Fruit fly (Drosophila melanogaster) whole organism, embryonic: ENCODE measurements around the gene sob.

Experiments
- ATbp ChIP-seq: fragments of 200-800 bp; sonication (Bioruptor generic); optimal IDR thresholded peaks from 2 replicates; lab custom pipeline; 2017; ENCODE audit warnings: missing biosample characterization, mild to moderate bottlenecking, missing genetic modification characterization, missing genetic modification reagents
- CG11696 ChIP-seq: fragments of 200-800 bp; sonication (Bioruptor generic); IDR thresholded peaks from 2 replicates; pipeline ENCODE4 v1.3.6; 2022; ENCODE audit warnings: missing biosample characterization, missing genetic modification characterization
- CG12391 ChIP-seq: fragments of 200-800 bp; sonication (Bioruptor generic); optimal IDR thresholded peaks from 3 replicates; lab custom pipeline; 2018; ENCODE audit warnings: missing biosample characterization, mild to moderate bottlenecking, missing genetic modification characterization, moderate library complexity
- CG12769 ChIP-seq: fragments of 200-800 bp; sonication (Bioruptor generic); optimal IDR thresholded peaks from 2 replicates; lab custom pipeline; 2019; ENCODE audit warnings: missing biosample characterization, mild to moderate bottlenecking, missing genetic modification characterization, moderate library complexity
- CG16779 ChIP-seq: fragments of 200-800 bp; sonication (Bioruptor generic); IDR thresholded peaks from 2 replicates; pipeline ENCODE4 v1.3.6; 2022; ENCODE audit warnings: missing biosample characterization, missing genetic modification characterization
- CG17385 ChIP-seq: fragments of 200-800 bp; sonication (Bioruptor generic); optimal IDR thresholded peaks from 3 replicates; lab custom pipeline; 2018; ENCODE audit warnings: missing biosample characterization, mild to moderate bottlenecking, missing genetic modification characterization
- CG2129 ChIP-seq: fragments of 200-800 bp; sonication (Bioruptor generic); IDR thresholded peaks from 2 replicates; pipeline ENCODE4 v1.3.6; 2022; ENCODE audit warnings: missing biosample characterization, missing genetic modification characterization; ENCODE audit not compliant: partially characterized antibody
- CG3065 ChIP-seq: fragments of 200-800 bp; sonication (Bioruptor generic); optimal IDR thresholded peaks from 2 replicates; lab custom pipeline; 2016; ENCODE audit warnings: missing biosample characterization, missing genetic modification characterization
- CG31441 ChIP-seq: fragments of 200-800 bp; sonication (Bioruptor generic); IDR thresholded peaks from 2 replicates; pipeline ENCODE4 v1.3.6; 2022; ENCODE audit warnings: missing biosample characterization, missing genetic modification characterization
- CG32532 ChIP-seq: fragments of 200-800 bp; sonication (Bioruptor generic); IDR thresholded peaks from 2 replicates; pipeline ENCODE4 v1.3.6; 2022; ENCODE audit warnings: missing biosample characterization, missing genetic modification characterization
- CG3407 ChIP-seq: fragments of 200-800 bp; sonication (Bioruptor generic); optimal IDR thresholded peaks from 2 replicates; lab custom pipeline; 2018; ENCODE audit warnings: missing biosample characterization, mild to moderate bottlenecking, missing genetic modification characterization
- CG7357 ChIP-seq: fragments of 200-800 bp; sonication (Bioruptor generic); IDR thresholded peaks from 3 replicates; pipeline ENCODE4 v1.3.6; 2022; ENCODE audit warnings: missing biosample characterization, missing genetic modification characterization
- CG8388 ChIP-seq: fragments of 200-800 bp; sonication (Bioruptor generic); optimal IDR thresholded peaks from 2 replicates; lab custom pipeline; 2019; ENCODE audit warnings: missing biosample characterization, mild to moderate bottlenecking, missing genetic modification characterization, moderate library complexity
- CG9215 ChIP-seq: fragments of 200-800 bp; sonication (Bioruptor generic); IDR thresholded peaks from 2 replicates; pipeline ENCODE4 v1.3.6; 2022; ENCODE audit warnings: missing biosample characterization, missing genetic modification characterization
- Dip2 ChIP-seq: fragments of 200-800 bp; sonication (Bioruptor generic); IDR thresholded peaks from 2 replicates; pipeline ENCODE4 v1.3.6; 2022; ENCODE audit warnings: missing biosample characterization, missing genetic modification characterization
- ERR ChIP-seq: fragments of 200-800 bp; sonication (Bioruptor generic); optimal IDR thresholded peaks from 2 replicates; lab custom pipeline; 2016; ENCODE audit warnings: missing biosample characterization, missing genetic modification characterization
- H15 ChIP-seq: fragments of 200-800 bp; sonication (Bioruptor generic); IDR thresholded peaks from 3 replicates; pipeline ENCODE4 v1.3.6; 2022; ENCODE audit warnings: missing biosample characterization, missing genetic modification characterization
- HLH4C ChIP-seq: fragments of 200-800 bp; sonication (Bioruptor generic); IDR thresholded peaks from 3 replicates; pipeline ENCODE4 v1.3.6; 2022; ENCODE audit warnings: missing biosample characterization, missing genetic modification characterization; ENCODE audit not compliant: partially characterized antibody
- Hmx ChIP-seq: fragments of 200-800 bp; sonication (Bioruptor generic); optimal IDR thresholded peaks from 2 replicates; lab custom pipeline; 2016; ENCODE audit warnings: missing biosample characterization, missing genetic modification characterization
- Mad ChIP-seq: fragments of 200-800 bp; sonication (Bioruptor generic); optimal IDR thresholded peaks from 2 replicates; lab custom pipeline; 2016; ENCODE audit warnings: missing biosample characterization, missing genetic modification characterization
- Opbp ChIP-seq: fragments of 200-800 bp; sonication (Bioruptor generic); IDR thresholded peaks from 3 replicates; pipeline ENCODE4 v1.3.6; 2022; ENCODE audit warnings: missing biosample characterization, missing genetic modification characterization; ENCODE audit not compliant: partially characterized antibody
- Poxn ChIP-seq: fragments of 200-800 bp; sonication (Bioruptor generic); IDR thresholded peaks from 2 replicates; pipeline ENCODE4 v1.3.6; 2022; ENCODE audit warnings: missing biosample characterization, missing genetic modification characterization
- Ssrp ChIP-seq: fragments of 200-800 bp; sonication (Bioruptor generic); optimal IDR thresholded peaks from 2 replicates; lab custom pipeline; 2018; ENCODE audit warnings: missing biosample characterization, mild to moderate bottlenecking, missing genetic modification characterization, moderate library complexity
- Stat92E ChIP-seq, 3 experiments: fragments of >200 bp in 2 of 3; fragments of 200-800 bp in 1 of 3; sonication (Bioruptor generic) in 1 of 3; optimal IDR thresholded peaks; 2 replicates each; lab custom pipeline; 2017 to 2019; ENCODE audit warnings: missing biosample characterization in 3 of 3, missing genetic modification characterization in 3 of 3, mild to moderate bottlenecking in 1 of 3, moderate library complexity in 1 of 3
- ab ChIP-seq: fragments of 200-800 bp; sonication (Bioruptor generic); optimal IDR thresholded peaks from 2 replicates; lab custom pipeline; 2016; ENCODE audit warnings: missing biosample characterization, missing genetic modification characterization
- ato ChIP-seq: fragments of 200-800 bp; sonication (Bioruptor generic); IDR thresholded peaks from 2 replicates; pipeline ENCODE4 v1.3.6; 2022; ENCODE audit warnings: missing biosample characterization, missing genetic modification characterization; ENCODE audit not compliant: partially characterized antibody
- bsh ChIP-seq, 2 experiments: fragments of 200-800 bp; sonication (Bioruptor generic); optimal IDR thresholded peaks; 2 replicates each; lab custom pipeline; 2017 to 2018; ENCODE audit warnings: mild to moderate bottlenecking in 2 of 2, missing biosample characterization in 2 of 2, missing genetic modification characterization in 2 of 2, moderate library complexity in 1 of 2
- caup ChIP-seq: fragments of 200-800 bp; sonication (Bioruptor generic); optimal IDR thresholded peaks from 3 replicates; lab custom pipeline; 2017; ENCODE audit warnings: missing biosample characterization, mild to moderate bottlenecking, missing genetic modification characterization, moderate library complexity; ENCODE audit not compliant: severe bottlenecking
- cg ChIP-seq: fragments of 200-800 bp; sonication (Bioruptor generic); optimal IDR thresholded peaks from 3 replicates; lab custom pipeline; 2019; ENCODE audit warnings: missing biosample characterization, mild to moderate bottlenecking, missing genetic modification characterization, moderate library complexity
- chinmo ChIP-seq: fragments of 200-800 bp; sonication (Bioruptor generic); IDR thresholded peaks from 4 replicates; pipeline ENCODE4 v1.3.6; 2022; ENCODE audit warnings: missing biosample characterization, missing genetic modification characterization; ENCODE audit not compliant: partially characterized antibody
- emc ChIP-seq: fragments of 200-800 bp; sonication (Bioruptor generic); optimal IDR thresholded peaks from 2 replicates; lab custom pipeline; 2016; ENCODE audit warnings: missing biosample characterization, missing genetic modification characterization
- fd3F ChIP-seq: fragments of 200-800 bp; sonication (Bioruptor generic); optimal IDR thresholded peaks from 2 replicates; lab custom pipeline; 2018; ENCODE audit warnings: missing biosample characterization, mild to moderate bottlenecking, missing genetic modification characterization, moderate library complexity
- gcm ChIP-seq: fragments of 200-800 bp; sonication (Bioruptor generic); optimal IDR thresholded peaks from 2 replicates; lab custom pipeline; 2019; ENCODE audit warnings: missing biosample characterization, mild to moderate bottlenecking, missing genetic modification characterization, moderate library complexity
- hkb ChIP-seq, 2 experiments: fragments of 200-800 bp in 1 of 2; fragments of >200 bp in 1 of 2; sonication (Bioruptor generic) in 1 of 2; IDR thresholded peaks in 1 of 2; optimal IDR thresholded peaks in 1 of 2; 2 replicates each; pipeline versions ENCODE4 v1.3.6 to Lab custom; 2017 to 2022; ENCODE audit warnings: missing biosample characterization in 1 of 2, missing genetic modification characterization in 1 of 2
- inv ChIP-seq: fragments of 200-800 bp; sonication (Bioruptor generic); IDR thresholded peaks from 2 replicates; pipeline ENCODE4 v1.3.6; 2022; ENCODE audit warnings: missing biosample characterization, missing genetic modification characterization; ENCODE audit not compliant: partially characterized antibody
- mirr ChIP-seq: fragments of 200-800 bp; sonication (Bioruptor generic); optimal IDR thresholded peaks from 3 replicates; lab custom pipeline; 2018; ENCODE audit warnings: missing biosample characterization, mild to moderate bottlenecking, missing genetic modification characterization
- nom ChIP-seq: fragments of 200-800 bp; sonication (Bioruptor generic); optimal IDR thresholded peaks from 2 replicates; lab custom pipeline; 2017; ENCODE audit warnings: missing biosample characterization, missing genetic modification characterization, mild to moderate bottlenecking, moderate library complexity, missing genetic modification reagents
- org-1 ChIP-seq: fragments of 200-800 bp; sonication (Bioruptor generic); optimal IDR thresholded peaks from 2 replicates; lab custom pipeline; 2017; ENCODE audit warnings: missing biosample characterization, missing genetic modification characterization
- pan ChIP-seq, 4 experiments: fragments of >200 bp in 3 of 4; fragments of 200-800 bp in 1 of 4; sonication (Bioruptor generic) in 1 of 4; optimal IDR thresholded peaks in 3 of 4; IDR thresholded peaks in 1 of 4; 2 replicates each; pipeline versions ENCODE4 v1.3.6 to Lab custom; 2017 to 2022; ENCODE audit warnings: missing biosample characterization in 2 of 4, missing genetic modification characterization in 2 of 4, mixed read lengths in 1 of 4
- repo ChIP-seq: fragments of 200-800 bp; sonication (Bioruptor generic); optimal IDR thresholded peaks from 2 replicates; lab custom pipeline; 2016; ENCODE audit warnings: missing biosample characterization, missing genetic modification characterization
- ro ChIP-seq: fragments of 200-800 bp; sonication (Bioruptor generic); IDR thresholded peaks from 2 replicates; pipeline ENCODE4 v1.3.6; 2022; ENCODE audit warnings: missing biosample characterization, missing genetic modification characterization
- sens ChIP-seq: fragments of 200-800 bp; sonication (Bioruptor generic); peaks from one replicate; lab custom pipeline; 2016; ENCODE audit warnings: missing biosample characterization, missing genetic modification characterization
- sens-2 ChIP-seq: fragments of 200-800 bp; sonication (Bioruptor generic); IDR thresholded peaks from 2 replicates; pipeline ENCODE4 v1.3.6; 2022; ENCODE audit warnings: missing biosample characterization, missing genetic modification characterization
- slou ChIP-seq: fragments of 200-800 bp; sonication (Bioruptor generic); optimal IDR thresholded peaks from 3 replicates; lab custom pipeline; 2016; ENCODE audit warnings: missing biosample characterization, missing genetic modification characterization
- sna ChIP-seq: fragments of 200-800 bp; sonication (Bioruptor generic); IDR thresholded peaks from 2 replicates; pipeline ENCODE4 v1.3.6; 2022; ENCODE audit warnings: missing biosample characterization, missing genetic modification characterization; ENCODE audit not compliant: partially characterized antibody
- toy ChIP-seq: fragments of 200-800 bp; sonication (Bioruptor generic); IDR thresholded peaks from 2 replicates; pipeline ENCODE4 v1.3.6; 2022; ENCODE audit warnings: missing biosample characterization, missing genetic modification characterization
- usp ChIP-seq: fragments of >200 bp; optimal IDR thresholded peaks from 2 replicates; lab custom pipeline; 2017; ENCODE audit warnings: missing biosample characterization, missing genetic modification characterization
- vnd ChIP-seq: fragments of 200-800 bp; sonication (Bioruptor generic); IDR thresholded peaks from 3 replicates; pipeline ENCODE4 v1.3.6; 2022; ENCODE audit warnings: missing biosample characterization, missing genetic modification characterization; ENCODE audit not compliant: partially characterized antibody
- yki ChIP-seq: fragments of >200 bp; optimal IDR thresholded peaks from 3 replicates; lab custom pipeline; 2018

sob gene

dm6 chr2L:3532973-3533525 lies 47.5 kb downstream of the sob start (continued):
- TF ChIP-seq bsh (GFP tag; optimal IDR thresholded peaks at IDR 0.05; lab: Kevin White, UChicago) (peak in 1 of 2 experiments; percentile 54), H15 (GFP tag; lab: Robert Waterston, UW) (no peak), hkb (optimal IDR thresholded peaks at IDR 0.05; lab: Kevin White, UChicago) (no peak), hkb (GFP tag; IDR thresholded peaks at IDR 0.05; lab: Robert Waterston, UW) (0 out of 2 replicates have a peak, but pooled peaks have one; percentile 12), Poxn (GFP tag; lab: Robert Waterston, UW) (no peak), CG16779 (GFP tag; lab: Robert Waterston, UW) (no peak), inv (no peak), toy (GFP tag; lab: Robert Waterston, UW) (no peak), HLH4C (no peak), sens-2 (GFP tag; lab: Robert Waterston, UW) (no peak), CG12769 (tag; lab: Kevin White, UChicago) (no peak), CG8388 (GFP tag; lab: Kevin White, UChicago) (peak; percentile 24), emc (GFP tag; lab: Kevin White, UChicago) (no peak), org-1 (GFP tag; lab: Kevin White, UChicago) (peak; percentile 24), sens (GFP tag; lab: Kevin White, UChicago) (peak; percentile 87), CG7357 (GFP tag; lab: Robert Waterston, UW) (peak; percentile 41; the same call in 1 of the 3 replicates), caup (GFP tag; lab: Kevin White, UChicago) (no peak), pan (optimal IDR thresholded peaks at IDR 0.05; lab: Kevin White, UChicago) (no peak), pan (GFP tag; optimal IDR thresholded peaks at IDR 0.05 in 1 of 2, IDR thresholded peaks at IDR 0.05 in 1 of 2) (peak in 1 of 2 experiments; percentile 65), repo (GFP tag; lab: Kevin White, UChicago) (peak; percentile 10), Stat92E (GFP tag; optimal IDR thresholded peaks at IDR 0.05; lab: Kevin White, UChicago) (no peak), Opbp (GFP tag; lab: Robert Waterston, UW) (no peak), CG3065 (peak; percentile 34), CG3407 (GFP tag; lab: Kevin White, UChicago) (no peak), Ssrp (tag; lab: Kevin White, UChicago) (peak; percentile 43), mirr (GFP tag; lab: Kevin White, UChicago) (no peak), CG17385 (no peak), ATbp (GFP tag; lab: Kevin White, UChicago) (peak; percentile 11), usp (GFP tag; lab: Kevin White, UChicago) (no peak), ERR (GFP tag; lab: Kevin White, UChicago) (no peak), Mad (GFP tag; lab: Kevin White, UChicago) (peak; percentile 4), sna (GFP tag; lab: Robert Waterston, UW) (no peak), CG32532 (no peak), Dip2 (GFP tag; lab: Robert Waterston, UW) (no peak), CG11696 (GFP tag; lab: Robert Waterston, UW) (no peak), ato (GFP tag; lab: Robert Waterston, UW) (no peak), CG2129 (GFP tag; lab: Robert Waterston, UW) (no peak), CG12391 (tag; lab: Kevin White, UChicago) (peak; percentile 54), CG9215 (GFP tag; lab: Robert Waterston, UW) (no peak), yki (lab: Kevin White, UChicago) (no peak), slou (GFP tag; lab: Kevin White, UChicago) (no peak), cg (GFP tag; lab: Kevin White, UChicago) (no peak), Hmx (GFP tag; lab: Kevin White, UChicago) (no peak), ab (GFP tag; lab: Kevin White, UChicago) (no peak), chinmo (GFP tag; lab: Robert Waterston, UW) (no peak), vnd (GFP tag; lab: Robert Waterston, UW) (no peak), ro (no peak), gcm (GFP tag; lab: Kevin White, UChicago) (no peak), nom (GFP tag; lab: Kevin White, UChicago) (no peak), CG31441 (GFP tag; lab: Robert Waterston, UW) (peak; percentile 52; the same call in 1 of the 2 replicates), fd3F (GFP tag; lab: Kevin White, UChicago) (no peak)
